Fruit fly (Drosophila melanogaster) whole organism, embryonic: Measurements from ENCODE around the gene CG7362.

ENCODE experiments used
- Asciz ChIP-seq: fragments of 200-800 bp; sonication (Bioruptor generic); optimal IDR thresholded peaks from 2 replicates; lab custom pipeline; 2017; ENCODE audit warnings: missing biosample characterization, mild to moderate bottlenecking, missing genetic modification characterization, missing genetic modification reagents
- CG11093 ChIP-seq: fragments of 200-800 bp; sonication (Bioruptor generic); IDR thresholded peaks from 3 replicates; pipeline ENCODE4 v1.3.6; 2022; ENCODE audit warnings: missing biosample characterization, missing genetic modification characterization
- CG11398 ChIP-seq: fragments of 200-800 bp; sonication (Bioruptor generic); optimal IDR thresholded peaks from 2 replicates; lab custom pipeline; 2016; ENCODE audit warnings: missing biosample characterization, missing genetic modification characterization
- CG11696 ChIP-seq: fragments of 200-800 bp; sonication (Bioruptor generic); IDR thresholded peaks from 2 replicates; pipeline ENCODE4 v1.3.6; 2022; ENCODE audit warnings: missing biosample characterization, missing genetic modification characterization
- CG12104 ChIP-seq: fragments of 200-800 bp; sonication (Bioruptor generic); optimal IDR thresholded peaks from 3 replicates; lab custom pipeline; 2016; ENCODE audit warnings: missing biosample characterization, missing genetic modification characterization
- CG12391 ChIP-seq: fragments of 200-800 bp; sonication (Bioruptor generic); optimal IDR thresholded peaks from 3 replicates; lab custom pipeline; 2018; ENCODE audit warnings: missing biosample characterization, mild to moderate bottlenecking, missing genetic modification characterization, moderate library complexity
- CG13775 ChIP-seq: fragments of 200-800 bp; sonication (Bioruptor generic); optimal IDR thresholded peaks from 3 replicates; lab custom pipeline; 2017; ENCODE audit warnings: missing biosample characterization, mild to moderate bottlenecking, missing genetic modification characterization
- CG15073 ChIP-seq: fragments of 200-800 bp; sonication (Bioruptor generic); optimal IDR thresholded peaks from 2 replicates; lab custom pipeline; 2016; ENCODE audit warnings: missing biosample characterization, missing genetic modification characterization
- CG15601 ChIP-seq: fragments of 200-800 bp; sonication (Bioruptor generic); optimal IDR thresholded peaks from 3 replicates; lab custom pipeline; 2019; ENCODE audit warnings: missing biosample characterization, mild to moderate bottlenecking, missing genetic modification characterization, moderate library complexity
- CG17612 ChIP-seq: fragments of 200-800 bp; sonication (Bioruptor generic); IDR thresholded peaks from 2 replicates; pipeline ENCODE4 v1.3.6; 2022; ENCODE audit warnings: missing biosample characterization, missing genetic modification characterization
- CG17912 ChIP-seq: fragments of 200-800 bp; sonication (Bioruptor generic); optimal IDR thresholded peaks from 2 replicates; lab custom pipeline; 2018; ENCODE audit warnings: missing biosample characterization, mild to moderate bottlenecking, missing genetic modification characterization
- CG31224 ChIP-seq: fragments of 200-800 bp; sonication (Bioruptor generic); IDR thresholded peaks from 2 replicates; pipeline ENCODE4 v1.3.6; 2022; ENCODE audit warnings: missing biosample characterization, missing genetic modification characterization
- CG3281 ChIP-seq: fragments of 200-800 bp; sonication (Bioruptor generic); optimal IDR thresholded peaks from 3 replicates; lab custom pipeline; 2017; ENCODE audit warnings: missing biosample characterization, mild to moderate bottlenecking, missing genetic modification characterization
- CG3407 ChIP-seq: fragments of 200-800 bp; sonication (Bioruptor generic); optimal IDR thresholded peaks from 2 replicates; lab custom pipeline; 2018; ENCODE audit warnings: missing biosample characterization, mild to moderate bottlenecking, missing genetic modification characterization
- CG34422 ChIP-seq: fragments of 200-800 bp; sonication (Bioruptor generic); IDR thresholded peaks from 3 replicates; pipeline ENCODE4 v1.3.6; 2022; ENCODE audit warnings: missing biosample characterization, missing genetic modification characterization
- CG5953 ChIP-seq: fragments of 200-800 bp; sonication (Bioruptor generic); IDR thresholded peaks from 2 replicates; pipeline ENCODE4 v1.3.6; 2022; ENCODE audit warnings: missing biosample characterization, missing genetic modification characterization
- CG6654 ChIP-seq: fragments of 200-800 bp; sonication (Bioruptor generic); optimal IDR thresholded peaks from 2 replicates; lab custom pipeline; 2017; ENCODE audit warnings: missing biosample characterization, mild to moderate bottlenecking, missing genetic modification characterization
- CG8089 ChIP-seq: fragments of 200-800 bp; sonication (Bioruptor generic); optimal IDR thresholded peaks from 3 replicates; lab custom pipeline; 2016; ENCODE audit warnings: missing biosample characterization, missing genetic modification characterization
- CoRest ChIP-seq: fragments of 200-800 bp; sonication (Bioruptor generic); optimal IDR thresholded peaks from 3 replicates; lab custom pipeline; 2018; ENCODE audit warnings: missing biosample characterization, mild to moderate bottlenecking, missing genetic modification characterization, moderate library complexity
- Doc2 ChIP-seq: fragments of 200-800 bp; sonication (Bioruptor generic); IDR thresholded peaks from 2 replicates; pipeline ENCODE4 v1.3.6; 2022; ENCODE audit warnings: missing biosample characterization, missing genetic modification characterization
- Dref ChIP-seq: fragments of 200-800 bp; sonication (Bioruptor generic); IDR thresholded peaks from 2 replicates; pipeline ENCODE4 v1.3.6; 2022; ENCODE audit warnings: missing biosample characterization, missing genetic modification characterization
- Ets65A ChIP-seq: fragments of 200-800 bp; sonication (Bioruptor generic); peaks from one replicate; lab custom pipeline; 2016; ENCODE audit warnings: missing biosample characterization, missing genetic modification characterization
- Fer1 ChIP-seq: fragments of 200-800 bp; sonication (Bioruptor generic); optimal IDR thresholded peaks from 2 replicates; lab custom pipeline; 2017; ENCODE audit warnings: missing biosample characterization, mild to moderate bottlenecking, missing genetic modification characterization
- Gug ChIP-seq: fragments of 200-800 bp; sonication (Bioruptor generic); IDR thresholded peaks from 4 replicates; pipeline ENCODE4 v1.3.6; 2022; ENCODE audit warnings: missing biosample characterization, missing genetic modification characterization
- HmgZ ChIP-seq: fragments of 200-800 bp; sonication (Bioruptor generic); optimal IDR thresholded peaks from 2 replicates; lab custom pipeline; 2018; ENCODE audit warnings: missing biosample characterization, mild to moderate bottlenecking, missing genetic modification characterization
- Med ChIP-seq: fragments of 200-800 bp; sonication (Bioruptor generic); peaks from one replicate; lab custom pipeline; 2016; ENCODE audit warnings: missing biosample characterization, missing genetic modification characterization, mild to moderate bottlenecking, inconsistent platforms, moderate library complexity
- Neu2 ChIP-seq: fragments of 200-800 bp; sonication (Bioruptor generic); optimal IDR thresholded peaks from 3 replicates; lab custom pipeline; 2016; ENCODE audit warnings: missing biosample characterization, missing genetic modification characterization, borderline replicate concordance
- Nf-YA ChIP-seq: fragments of 200-800 bp; sonication (Bioruptor generic); IDR thresholded peaks from 2 replicates; pipeline ENCODE4 v1.3.6; 2022; ENCODE audit warnings: missing biosample characterization, missing genetic modification characterization
- Nf-YC ChIP-seq: fragments of 200-800 bp; optimal IDR thresholded peaks from 3 replicates; lab custom pipeline; 2019; ENCODE audit warnings: missing biosample characterization, mild to moderate bottlenecking, missing genetic modification characterization, moderate library complexity
- Sry-δ ChIP-seq: fragments of 200-800 bp; sonication (Bioruptor generic); optimal IDR thresholded peaks from 2 replicates; lab custom pipeline; 2016; ENCODE audit warnings: missing biosample characterization, missing genetic modification characterization
- amos ChIP-seq: fragments of 200-800 bp; sonication (Bioruptor generic); IDR thresholded peaks from 2 replicates; pipeline ENCODE4 v1.3.6; 2022; ENCODE audit warnings: missing biosample characterization, missing genetic modification characterization; ENCODE audit not compliant: partially characterized antibody
- bab2 ChIP-seq: fragments of 200-800 bp; sonication (Bioruptor generic); optimal IDR thresholded peaks from 2 replicates; lab custom pipeline; 2016; ENCODE audit warnings: missing biosample characterization, missing genetic modification characterization
- bcd ChIP-seq: fragments of 200-800 bp; sonication (Bioruptor generic); optimal IDR thresholded peaks from 2 replicates; lab custom pipeline; 2017; ENCODE audit warnings: missing biosample characterization, mild to moderate bottlenecking, missing genetic modification characterization
- dan ChIP-seq: fragments of 200-800 bp; sonication (Bioruptor generic); IDR thresholded peaks from 2 replicates; pipeline ENCODE4 v1.3.6; 2022; ENCODE audit warnings: missing biosample characterization, missing genetic modification characterization
- danr ChIP-seq: fragments of 200-800 bp; sonication (Bioruptor generic); IDR thresholded peaks from 2 replicates; pipeline ENCODE4 v1.3.6; 2022; ENCODE audit warnings: missing biosample characterization, missing genetic modification characterization
- ewg ChIP-seq: fragments of 200-800 bp; sonication (Bioruptor generic); optimal IDR thresholded peaks from 3 replicates; lab custom pipeline; 2017; ENCODE audit warnings: mild to moderate bottlenecking, missing biosample characterization, missing genetic modification reagents, missing genetic modification characterization
- exex ChIP-seq: fragments of 200-800 bp; sonication (Bioruptor generic); optimal IDR thresholded peaks from 4 replicates; lab custom pipeline; 2018; ENCODE audit warnings: missing biosample characterization, mild to moderate bottlenecking, missing genetic modification characterization, moderate library complexity
- fd96Cb ChIP-seq: fragments of 200-800 bp; sonication (Bioruptor generic); optimal IDR thresholded peaks from 2 replicates; lab custom pipeline; 2018; ENCODE audit warnings: missing biosample characterization, mild to moderate bottlenecking, missing genetic modification characterization, moderate library complexity
- fru ChIP-seq: fragments of >200 bp; optimal IDR thresholded peaks from 2 replicates; lab custom pipeline; 2017
- ind ChIP-seq: fragments of 200-800 bp; sonication (Bioruptor generic); optimal IDR thresholded peaks from 3 replicates; lab custom pipeline; 2016; ENCODE audit warnings: missing biosample characterization, missing genetic modification characterization
- inv ChIP-seq: fragments of 200-800 bp; sonication (Bioruptor generic); IDR thresholded peaks from 2 replicates; pipeline ENCODE4 v1.3.6; 2022; ENCODE audit warnings: missing biosample characterization, missing genetic modification characterization; ENCODE audit not compliant: partially characterized antibody
- mirr ChIP-seq: fragments of 200-800 bp; sonication (Bioruptor generic); optimal IDR thresholded peaks from 3 replicates; lab custom pipeline; 2018; ENCODE audit warnings: missing biosample characterization, mild to moderate bottlenecking, missing genetic modification characterization
- nom ChIP-seq: fragments of 200-800 bp; sonication (Bioruptor generic); optimal IDR thresholded peaks from 2 replicates; lab custom pipeline; 2017; ENCODE audit warnings: missing biosample characterization, missing genetic modification characterization, mild to moderate bottlenecking, moderate library complexity, missing genetic modification reagents
- odd ChIP-seq: fragments of 200-800 bp; sonication (Bioruptor generic); optimal IDR thresholded peaks from 2 replicates; lab custom pipeline; 2017; ENCODE audit warnings: missing biosample characterization, mild to moderate bottlenecking, missing genetic modification characterization
- otp ChIP-seq: fragments of 200-800 bp; sonication (Bioruptor generic); IDR thresholded peaks from 3 replicates; pipeline ENCODE4, ENCODE4 v1.3.6; 2022; ENCODE audit warnings: missing biosample characterization, missing genetic modification characterization
- peb ChIP-seq: fragments of 200-800 bp; sonication (Bioruptor generic); IDR thresholded peaks from 2 replicates; pipeline ENCODE4 v1.3.6; 2022; ENCODE audit warnings: missing biosample characterization, missing genetic modification characterization
- ranshi ChIP-seq: fragments of 200-800 bp; sonication (Bioruptor generic); IDR thresholded peaks from 2 replicates; pipeline ENCODE4 v1.3.6; 2022; ENCODE audit warnings: missing biosample characterization, missing genetic modification characterization
- row ChIP-seq: fragments of 200-800 bp; sonication (Bioruptor generic); IDR thresholded peaks from 3 replicates; pipeline ENCODE4 v1.3.6; 2022; ENCODE audit warnings: missing biosample characterization, missing genetic modification characterization
- scrt ChIP-seq: fragments of 200-800 bp; sonication (Bioruptor generic); optimal IDR thresholded peaks from 2 replicates; lab custom pipeline; 2018; ENCODE audit warnings: missing biosample characterization, mild to moderate bottlenecking, missing genetic modification characterization, moderate library complexity
- slou ChIP-seq: fragments of 200-800 bp; sonication (Bioruptor generic); optimal IDR thresholded peaks from 3 replicates; lab custom pipeline; 2016; ENCODE audit warnings: missing biosample characterization, missing genetic modification characterization
- sna ChIP-seq: fragments of 200-800 bp; sonication (Bioruptor generic); IDR thresholded peaks from 2 replicates; pipeline ENCODE4 v1.3.6; 2022; ENCODE audit warnings: missing biosample characterization, missing genetic modification characterization; ENCODE audit not compliant: partially characterized antibody
- z ChIP-seq: fragments of 200-800 bp; sonication (Bioruptor generic); IDR thresholded peaks from 3 replicates; pipeline ENCODE4 v1.3.6; 2022; ENCODE audit warnings: missing biosample characterization, missing genetic modification characterization

The CG7362 gene

dm6 chr3R:14742928-14743327, 11.3 kb downstream of the CG7362 start (continued):
- no peak for TF ChIP-seq CG13775
- no peak for TF ChIP-seq scrt (GFP tag; lab: Kevin White, UChicago)
- TF ChIP-seq CG12104 = no peak
- TF ChIP-seq Nf-YC = no peak
- peak; percentile 37 for TF ChIP-seq CoRest (tag; lab: Kevin White, UChicago)
- no peak for TF ChIP-seq CG6654 (GFP tag; lab: Kevin White, UChicago)
- TF ChIP-seq CG8089 (GFP tag; lab: Kevin White, UChicago) = no peak
- no peak for TF ChIP-seq amos (GFP tag; lab: Robert Waterston, UW)
- peak; percentile 40 for TF ChIP-seq CG15601
- TF ChIP-seq ind (GFP tag; lab: Kevin White, UChicago) = peak; percentile 29
- TF ChIP-seq Ets65A = peak; percentile 92
- 0 out of 2 replicates have a peak, but pooled peaks have one; percentile 22 for TF ChIP-seq peb
- no peak for TF ChIP-seq CG11398
- TF ChIP-seq danr (GFP tag; lab: Robert Waterston, UW) = no peak
- TF ChIP-seq CG31224 (GFP tag; lab: Robert Waterston, UW) = peak; percentile 26; the same call in 1 of the 2 replicates
- no peak for TF ChIP-seq CG17912 (GFP tag; lab: Kevin White, UChicago)
- no peak for TF ChIP-seq HmgZ (tag; lab: Kevin White, UChicago)
- TF ChIP-seq fd96Cb (tag; lab: Kevin White, UChicago) = peak; percentile 61
- TF ChIP-seq Gug = peak; percentile 73
- no peak for TF ChIP-seq mirr (GFP tag; lab: Kevin White, UChicago)
- no peak for TF ChIP-seq CG15073 (GFP tag; lab: Kevin White, UChicago)
- TF ChIP-seq CG5953 (GFP tag; lab: Robert Waterston, UW) = no peak
- peak; percentile 77 for TF ChIP-seq Med (GFP tag; lab: Kevin White, UChicago)
- TF ChIP-seq Neu2 (GFP tag; lab: Kevin White, UChicago) = no peak
- TF ChIP-seq slou = no peak
- TF ChIP-seq CG3281 (GFP tag; lab: Kevin White, UChicago) = no peak
- no peak for TF ChIP-seq dan (GFP tag; lab: Robert Waterston, UW)
- peak; percentile 38; the same call in 1 of the 2 replicates for TF ChIP-seq CG17612 (GFP tag; lab: Robert Waterston, UW)
- TF ChIP-seq bab2 (GFP tag; lab: Kevin White, UChicago) = peak; percentile 20
- TF ChIP-seq odd (GFP tag; lab: Kevin White, UChicago) = no peak
- TF ChIP-seq Sry-δ (GFP tag; lab: Kevin White, UChicago) = no peak
- TF ChIP-seq Asciz (GFP tag; lab: Kevin White, UChicago) = peak; percentile 14
- TF ChIP-seq fru (lab: Kevin White, UChicago) = no peak
- no peak for TF ChIP-seq exex (tag; lab: Kevin White, UChicago)
- TF ChIP-seq ranshi (GFP tag; lab: Robert Waterston, UW) = 0 out of 2 replicates have a peak, but pooled peaks have one; percentile 69
- no peak for TF ChIP-seq z (GFP tag; lab: Robert Waterston, UW)
- no peak for TF ChIP-seq nom (GFP tag; lab: Kevin White, UChicago)
- peak; percentile 75 for TF ChIP-seq row (GFP tag; lab: Robert Waterston, UW)
- TF ChIP-seq sna (GFP tag; lab: Robert Waterston, UW) = no peak
- peak; percentile 48 for TF ChIP-seq CG12391 (tag; lab: Kevin White, UChicago)
- TF ChIP-seq Nf-YA (GFP tag; lab: Robert Waterston, UW) = peak; percentile 40; the same call in 1 of the 2 replicates
- TF ChIP-seq CG11696 = 0 out of 2 replicates have a peak, but pooled peaks have one; percentile 44
- TF ChIP-seq Fer1 (GFP tag; lab: Kevin White, UChicago) = no peak
- TF ChIP-seq CG34422 (GFP tag; lab: Robert Waterston, UW) = 0 out of 3 replicates have a peak, but pooled peaks have one; percentile 40
- TF ChIP-seq ewg (GFP tag; lab: Kevin White, UChicago) = peak; percentile 36
- TF ChIP-seq bcd (GFP tag; lab: Kevin White, UChicago) = peak; percentile 9
- no peak for TF ChIP-seq inv
- no peak for TF ChIP-seq Dref (GFP tag; lab: Robert Waterston, UW)
- TF ChIP-seq CG11093 (GFP tag; lab: Robert Waterston, UW) = 0 out of 3 replicates have a peak, but pooled peaks have one; percentile 54
- TF ChIP-seq CG3407 (GFP tag; lab: Kevin White, UChicago) = peak; percentile 27
- TF ChIP-seq otp (GFP tag; lab: Robert Waterston, UW) = peak; percentile 50; the same call in 1 of the 3 replicates
- TF ChIP-seq Doc2 (GFP tag; lab: Robert Waterston, UW) = no peak
